Worm (Caenorhabditis elegans): ENCODE data around the gene C07H4.1.

C07H4.1 gene

ce11 chrII:9061099-9061498 is 32.4 kb downstream of the C07H4.1 start, which contains the start of gene T24B8.3 (continued):
- TF ChIP-seq lsy-2 (tag; optimal IDR thresholded peaks at IDR 0.05) (peak in 1 of 2 experiments; percentile 58), aha-1 (tag) (peak; percentile 95), unc-62 (GFP tag; optimal IDR thresholded peaks at IDR 0.05 in 1 of 2) (no peak), unc-62 (tag; optimal IDR thresholded peaks at IDR 0.05) (no peak), sdz-12 (GFP tag; optimal IDR thresholded peaks at IDR 0.05) (no peak), daf-16 (GFP tag; optimal IDR thresholded peaks at IDR 0.05) (no peak), daf-16 (tag; optimal IDR thresholded peaks at IDR 0.05) (peak; percentile 45), zip-11 (GFP tag; IDR thresholded peaks at IDR 0.05) (no peak), mes-2 (tag; optimal IDR thresholded peaks at IDR 0.05; ENCODE audit: poor library complexity, severe bottlenecking) (peak; percentile 25)

DNA sequence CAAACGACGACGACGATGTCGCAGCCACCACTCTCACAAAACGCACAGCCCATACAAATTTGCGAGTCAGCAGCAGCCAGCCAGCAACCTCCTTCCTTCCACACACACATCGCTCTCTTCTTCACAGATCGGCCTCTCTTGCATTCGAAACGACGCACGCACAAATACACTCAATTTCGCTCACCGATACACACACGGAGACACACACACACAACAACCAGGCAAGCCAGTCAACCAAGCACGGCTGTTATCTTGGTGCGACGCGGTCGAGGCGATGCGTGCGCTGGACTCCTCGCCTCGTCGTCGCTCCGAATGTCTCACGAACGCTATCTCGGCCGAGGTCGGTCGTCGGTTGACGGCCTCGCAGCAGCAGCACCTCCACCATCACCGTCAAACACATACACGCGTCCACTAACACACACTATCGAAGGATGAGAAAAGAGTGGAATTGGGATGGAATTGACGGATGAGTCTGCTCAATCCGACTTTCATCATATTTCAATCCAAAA is 33.1 kb downstream of the C07H4.1 start:
- peak; percentile 76 for TF ChIP-seq arid-1 (GFP tag; conservative IDR thresholded peaks at IDR 0.05)
- no peak for TF ChIP-seq zip-2 (tag; optimal IDR thresholded peaks at IDR 0.05)
- peak; percentile 84 for TF ChIP-seq T20F7.1 (GFP tag; optimal IDR thresholded peaks at IDR 0.05)
- no peak for TF ChIP-seq duxl-1 (tag; optimal IDR thresholded peaks at IDR 0.05; ENCODE audit: poor library complexity)
- no peak for TF ChIP-seq aly-2 (tag; optimal IDR thresholded peaks at IDR 0.05)
- TF ChIP-seq skn-1 (tag; optimal IDR thresholded peaks at IDR 0.05), result no peak
- TF ChIP-seq nhr-11 (tag; optimal IDR thresholded peaks at IDR 0.05), result peak; percentile 95
- 0 out of 2 replicates have a peak, but pooled peaks have one; percentile 44 for TF ChIP-seq lim-7 (GFP tag; IDR thresholded peaks at IDR 0.05)
- peak; percentile 11 for TF ChIP-seq lin-15B (tag; optimal IDR thresholded peaks at IDR 0.05)
- no peak; the same call in 1 of the 2 replicates for TF ChIP-seq vab-7 (GFP tag; IDR thresholded peaks at IDR 0.05)
- peak; percentile 96 for TF ChIP-seq rbr-2 (tag; optimal IDR thresholded peaks at IDR 0.05)
- peak; percentile 37 for TF ChIP-seq spr-3 (GFP tag; optimal IDR thresholded peaks at IDR 0.05)
- TF ChIP-seq ces-1 (GFP tag; optimal IDR thresholded peaks at IDR 0.05), result no peak
- TF ChIP-seq daf-19 (GFP tag; conservative IDR thresholded peaks at IDR 0.05), result no peak
- TF ChIP-seq ztf-7 (tag; optimal IDR thresholded peaks at IDR 0.05), result peak; percentile 33
- TF ChIP-seq pha-4 (GFP tag; IDR thresholded peaks at IDR 0.05), result peak; percentile 67; the same call in 1 of the 2 replicates
- no peak for TF ChIP-seq pha-4 (tag; optimal IDR thresholded peaks at IDR 0.05)
- TF ChIP-seq Y105C5A.15 (GFP tag; IDR thresholded peaks at IDR 0.05), result no peak
- no peak for TF ChIP-seq R02D3.7 (tag; optimal IDR thresholded peaks at IDR 0.05)
- no peak for TF ChIP-seq ceh-82 (tag; optimal IDR thresholded peaks at IDR 0.05)
- TF ChIP-seq daf-16 (GFP tag; optimal IDR thresholded peaks at IDR 0.05), result peak in 1 of 2 experiments; percentile 81
- peak; percentile 88 for TF ChIP-seq daf-16 (tag; optimal IDR thresholded peaks at IDR 0.05)
- no peak for TF ChIP-seq F49E8.2 (tag; optimal IDR thresholded peaks at IDR 0.05; ENCODE audit: borderline replicate concordance)
- peak; percentile 9 for TF ChIP-seq lir-3 (tag; optimal IDR thresholded peaks at IDR 0.05)
- TF ChIP-seq ama-1 (optimal IDR thresholded peaks at IDR 0.05), result no peak
- peak; percentile 83 for TF ChIP-seq mes-2 (tag; optimal IDR thresholded peaks at IDR 0.05; ENCODE audit: poor library complexity, severe bottlenecking)
- TF ChIP-seq snpc-4 (tag; optimal IDR thresholded peaks at IDR 0.05), result no peak
- no peak for TF ChIP-seq ZK337.2 (GFP tag; IDR thresholded peaks at IDR 0.05)
- peak in 1 of 2 experiments; percentile 47 for TF ChIP-seq ZK546.5 (tag; optimal IDR thresholded peaks at IDR 0.05)
- TF ChIP-seq hmg-1.1 (GFP tag; IDR thresholded peaks at IDR 0.05), result peak; percentile 95
- peak; percentile 94 for TF ChIP-seq nhr-25 (tag; optimal IDR thresholded peaks at IDR 0.05; ENCODE audit: borderline replicate concordance, insufficient read depth)
- TF ChIP-seq ceh-62 (tag; optimal IDR thresholded peaks at IDR 0.05), result no peak
- TF ChIP-seq dmd-9 (GFP tag; IDR thresholded peaks at IDR 0.05), result 0 out of 2 replicates have a peak, but pooled peaks have one; percentile 48
- no peak for TF ChIP-seq nhr-237 (tag; optimal IDR thresholded peaks at IDR 0.05)
- TF ChIP-seq ceh-20 (GFP tag; IDR thresholded peaks at IDR 0.05), result peak; percentile 81
- peak; percentile 73 for TF ChIP-seq fkh-10 (GFP tag; optimal IDR thresholded peaks at IDR 0.05)
- TF ChIP-seq lin-1 (GFP tag; IDR thresholded peaks at IDR 0.05), result no peak; the same call in 1 of the 2 replicates
- TF ChIP-seq php-3 (GFP tag; IDR thresholded peaks at IDR 0.05), result 0 out of 2 replicates have a peak, but pooled peaks have one; percentile 58
- no peak for TF ChIP-seq ceh-32 (tag; optimal IDR thresholded peaks at IDR 0.05; ENCODE audit: poor library complexity)
- TF ChIP-seq nhr-6 (tag; optimal IDR thresholded peaks at IDR 0.05), result peak; percentile 95
- TF ChIP-seq F44E2.7 (GFP tag; IDR thresholded peaks at IDR 0.05), result no peak
- TF ChIP-seq hlh-11 (tag; optimal IDR thresholded peaks at IDR 0.05), result peak; percentile 98
- peak; percentile 58 for TF ChIP-seq nhr-111 (GFP tag; optimal IDR thresholded peaks at IDR 0.05)

Data from whole organism, L4 larva.